Fruit fly (Drosophila melanogaster): Measurements from ENCODE around the gene CG12056.

CG12056 gene

dm6 chrX:9156388-9156823 is 36.1 kb upstream of the CG12056 start, which contains the start of gene His3.3B:
Gene His3.3B, minus strand, starts transcription at chrX:9156669.
- no peak for TF ChIP-seq Snoo (tag; optimal IDR thresholded peaks at IDR 0.05)
- no peak; the same call in 1 of the 2 replicates for TF ChIP-seq Ets98B (GFP tag; IDR thresholded peaks at IDR 0.05)
- no peak for TF ChIP-seq CG9948 (tag; optimal IDR thresholded peaks at IDR 0.05)
- TF ChIP-seq EcR (GFP tag; optimal IDR thresholded peaks at IDR 0.05) = no peak
- TF ChIP-seq CG14655 (GFP tag; optimal IDR thresholded peaks at IDR 0.05) = no peak
- TF ChIP-seq CG34367 (tag; optimal IDR thresholded peaks at IDR 0.05) = no peak
- no peak for TF ChIP-seq CG8301 (tag; optimal IDR thresholded peaks at IDR 0.05)
- TF ChIP-seq D1 (tag; optimal IDR thresholded peaks at IDR 0.05) = no peak
- TF ChIP-seq CG32121 (GFP tag; IDR thresholded peaks at IDR 0.05) = no peak; the same call in 1 of the 2 replicates
- TF ChIP-seq CG4496 (GFP tag; IDR thresholded peaks at IDR 0.05) = no peak
- TF ChIP-seq CG12605 (GFP tag; IDR thresholded peaks at IDR 0.05) = no peak
- no peak for TF ChIP-seq CG8159 (tag; optimal IDR thresholded peaks at IDR 0.05)
- no peak for TF ChIP-seq Pif1A (GFP tag; optimal IDR thresholded peaks at IDR 0.05)
- TF ChIP-seq CG15710 (tag; optimal IDR thresholded peaks at IDR 0.05) = no peak
- no peak for TF ChIP-seq fd96Ca (GFP tag; IDR thresholded peaks at IDR 0.05)

dm6 chrX:9158366-9158765 is 34.1 kb upstream of the CG12056 start, which contains the start of the genes Ost48 and Dlip1:
Gene Ost48, minus strand, starts transcription at chrX:9158515.
Gene Dlip1, plus strand, starts transcription at chrX:9158622.
- TF ChIP-seq CG34367 (tag; optimal IDR thresholded peaks at IDR 0.05) (no peak), CG14655 (GFP tag; optimal IDR thresholded peaks at IDR 0.05) (no peak), CG32121 (GFP tag; IDR thresholded peaks at IDR 0.05) (no peak), rn (GFP tag; IDR thresholded peaks at IDR 0.05) (no peak), Pif1A (GFP tag; optimal IDR thresholded peaks at IDR 0.05) (no peak), CG12605 (GFP tag; IDR thresholded peaks at IDR 0.05) (no peak)

- TF ChIP-seq rn (GFP tag; IDR thresholded peaks at IDR 0.05) = no peak
Observed at dm6 chrX:9159736-9160135, 32.7 kb upstream of the CG12056 start, which contains the start of gene NdufA3. Gene NdufA3, minus strand, starts transcription at chrX:9160052.

- TF ChIP-seq gl (tag; optimal IDR thresholded peaks at IDR 0.05) = no peak
- no peak for TF ChIP-seq CG9948 (tag; optimal IDR thresholded peaks at IDR 0.05)
- no peak for TF ChIP-seq CG8301 (tag; optimal IDR thresholded peaks at IDR 0.05)
- no peak for TF ChIP-seq CG17806 (tag; optimal IDR thresholded peaks at IDR 0.05)
- no peak for TF ChIP-seq CG15710 (tag; optimal IDR thresholded peaks at IDR 0.05)
- no peak for TF ChIP-seq Pif1B (GFP tag; optimal IDR thresholded peaks at IDR 0.05)
- no peak for TF ChIP-seq CG32121 (GFP tag; IDR thresholded peaks at IDR 0.05)
- TF ChIP-seq CG34367 (tag; optimal IDR thresholded peaks at IDR 0.05) = no peak
- no peak for TF ChIP-seq CG12605 (GFP tag; IDR thresholded peaks at IDR 0.05)
- TF ChIP-seq CG13204 (GFP tag; optimal IDR thresholded peaks at IDR 0.05) = no peak
- TF ChIP-seq D1 (tag; optimal IDR thresholded peaks at IDR 0.05) = no peak
- no peak for TF ChIP-seq Ets98B (GFP tag; IDR thresholded peaks at IDR 0.05)
- no peak for TF ChIP-seq Pif1A (GFP tag; optimal IDR thresholded peaks at IDR 0.05)
- no peak for TF ChIP-seq EcR (GFP tag; optimal IDR thresholded peaks at IDR 0.05)
Observed at dm6 chrX:9161912-9162311, 30.6 kb upstream of the CG12056 start, which contains the start of the genes Zpr1 and CG44532. Gene Zpr1, minus strand, starts transcription at chrX:9162090. Gene CG44532, plus strand, starts transcription at chrX:9162092.

- TF ChIP-seq Pif1A (GFP tag; optimal IDR thresholded peaks at IDR 0.05) = no peak
- TF ChIP-seq CG9948 (tag; optimal IDR thresholded peaks at IDR 0.05) = no peak
- no peak for TF ChIP-seq CG32121 (GFP tag; IDR thresholded peaks at IDR 0.05)
- TF ChIP-seq CG13204 (GFP tag; optimal IDR thresholded peaks at IDR 0.05) = no peak
- no peak for TF ChIP-seq gl (tag; optimal IDR thresholded peaks at IDR 0.05)
- no peak for TF ChIP-seq CG8159 (tag; optimal IDR thresholded peaks at IDR 0.05)
- no peak for TF ChIP-seq EcR (GFP tag; optimal IDR thresholded peaks at IDR 0.05)
- no peak for TF ChIP-seq CG34367 (tag; optimal IDR thresholded peaks at IDR 0.05)
Observed at dm6 chrX:9163110-9163509, 29.4 kb upstream of the CG12056 start, which contains the start of gene mei-P26. Gene mei-P26, plus strand, starts transcription at chrX:9163255.

dm6 chrX:9163645-9164509 is 28.6 kb upstream of the CG12056 start:
- TF ChIP-seq CG8301 (tag; optimal IDR thresholded peaks at IDR 0.05) (peak; percentile 21), gl (tag; optimal IDR thresholded peaks at IDR 0.05) (peak; percentile 25), CG4496 (GFP tag; IDR thresholded peaks at IDR 0.05) (peak; percentile 69), Ets98B (GFP tag; IDR thresholded peaks at IDR 0.05) (peak; percentile 65), CG34367 (tag; optimal IDR thresholded peaks at IDR 0.05) (peak; percentile 48), CG10348 (GFP tag; IDR thresholded peaks at IDR 0.05) (no peak), D1 (tag; optimal IDR thresholded peaks at IDR 0.05) (no peak), CG9948 (tag; optimal IDR thresholded peaks at IDR 0.05) (no peak), EcR (GFP tag; optimal IDR thresholded peaks at IDR 0.05) (no peak), Pif1A (GFP tag; optimal IDR thresholded peaks at IDR 0.05) (no peak), fd96Ca (GFP tag; IDR thresholded peaks at IDR 0.05) (no peak; the same call in 2 of the 3 replicates), CG12605 (GFP tag; IDR thresholded peaks at IDR 0.05) (peak; percentile 72), CG14655 (GFP tag; optimal IDR thresholded peaks at IDR 0.05) (no peak), rn (GFP tag; IDR thresholded peaks at IDR 0.05) (no peak), Pif1B (GFP tag; optimal IDR thresholded peaks at IDR 0.05) (peak; percentile 61), Snoo (tag; optimal IDR thresholded peaks at IDR 0.05) (no peak), CG15710 (tag; optimal IDR thresholded peaks at IDR 0.05) (peak; percentile 1), CG32121 (GFP tag; IDR thresholded peaks at IDR 0.05) (peak; percentile 57; the same call in 1 of the 2 replicates), CG8159 (tag; optimal IDR thresholded peaks at IDR 0.05) (peak; percentile 33), CG17806 (tag; optimal IDR thresholded peaks at IDR 0.05) (no peak), CG13204 (GFP tag; optimal IDR thresholded peaks at IDR 0.05) (no peak)
